Worm (Caenorhabditis elegans) whole organism, early embryonic: Measurements from ENCODE around the gene T28F3.5.

Source experiments
- B0310.2 ChIP-seq: sonication (generic microtip); optimal IDR thresholded peaks from 2 replicates; lab custom pipeline; 2016; ENCODE audit warnings: mild to moderate bottlenecking, missing genetic modification characterization, missing compliant biosample characterization
- F13C5.2 ChIP-seq: sonication (generic microtip); optimal IDR thresholded peaks from 2 replicates; lab custom pipeline; 2017; ENCODE audit warnings: mild to moderate bottlenecking, missing genetic modification characterization, inconsistent platforms, missing compliant biosample characterization
- aly-1 ChIP-seq: sonication (generic microtip); optimal IDR thresholded peaks from 2 replicates; lab custom pipeline; 2016; ENCODE audit warnings: missing genetic modification characterization, missing compliant biosample characterization
- ama-1 ChIP-seq: fragments of 150-350 bp; optimal IDR thresholded peaks from 2 replicates; lab custom pipeline; 2014
- ceh-13 ChIP-seq: fragments of 200-800 bp; sonication (Bioruptor generic); optimal IDR thresholded peaks from 2 replicates; lab custom pipeline; 2018; ENCODE audit warnings: mild to moderate bottlenecking, missing genetic modification characterization, missing compliant biosample characterization
- ceh-36 ChIP-seq: sonication (generic microtip); optimal IDR thresholded peaks from 2 replicates; lab custom pipeline; 2016; ENCODE audit warnings: missing genetic modification characterization, inconsistent platforms, missing compliant biosample characterization
- ets-7 ChIP-seq: sonication (generic microtip); optimal IDR thresholded peaks from 2 replicates; lab custom pipeline; 2016; ENCODE audit warnings: missing genotype, missing genetic modification characterization, missing compliant biosample characterization
- flt-1 ChIP-seq: fragments of 200-800 bp; sonication (Bioruptor generic); IDR thresholded peaks from 2 replicates; pipeline ENCODE4 v1.3.6; 2022; ENCODE audit warnings: missing genetic modification characterization, missing compliant biosample characterization
- hmbx-1 ChIP-seq: sonication (generic microtip); optimal IDR thresholded peaks from 2 replicates; lab custom pipeline; 2016; ENCODE audit warnings: mild to moderate bottlenecking, missing genetic modification characterization, missing compliant biosample characterization
- hmg-4 ChIP-seq: fragments of 200-800 bp; sonication (Bioruptor generic); optimal IDR thresholded peaks from 2 replicates; lab custom pipeline; 2018; ENCODE audit warnings: mild to moderate bottlenecking, missing genetic modification characterization, missing compliant biosample characterization
- hnd-1 ChIP-seq: sonication (generic microtip); optimal IDR thresholded peaks from 2 replicates; lab custom pipeline; 2016; ENCODE audit warnings: missing genetic modification characterization, missing compliant biosample characterization
- pes-1 ChIP-seq: fragments of 200-800 bp; sonication (Bioruptor generic); IDR thresholded peaks from 2 replicates; pipeline ENCODE4 v1.3.6; 2022; ENCODE audit warnings: missing genetic modification reagents, missing genetic modification characterization, missing compliant biosample characterization
- scrt-1 ChIP-seq: fragments of 200-800 bp; sonication (Bioruptor generic); IDR thresholded peaks from 2 replicates; pipeline ENCODE4 v1.3.6; 2022; ENCODE audit warnings: missing genetic modification characterization, missing compliant biosample characterization
- sea-1 ChIP-seq: fragments of 200-800 bp; sonication (Bioruptor generic); conservative IDR thresholded peaks from 2 replicates; pipeline ENCODE4 v1.3.6; 2022; ENCODE audit warnings: missing genetic modification characterization, missing compliant biosample characterization
- tbx-11 ChIP-seq: fragments of 200-800 bp; sonication (Bioruptor generic); IDR thresholded peaks from 2 replicates; pipeline ENCODE4 v1.3.6; 2022; ENCODE audit warnings: missing genetic modification characterization, missing compliant biosample characterization
- tbx-37 ChIP-seq: fragments of 200-800 bp; sonication (Bioruptor generic); conservative IDR thresholded peaks from 2 replicates; pipeline ENCODE4 v1.3.6; 2022; ENCODE audit warnings: missing genetic modification reagents, missing genetic modification characterization, missing compliant biosample characterization
- tra-4 ChIP-seq: sonication (generic microtip); optimal IDR thresholded peaks from 2 replicates; lab custom pipeline; 2017; ENCODE audit warnings: missing genetic modification characterization, missing compliant biosample characterization

The T28F3.5 gene

ce11 chrIV:17267304-17267891, 27.2 kb upstream of the T28F3.5 start:
- TF ChIP-seq tra-4: no peak
- no peak for TF ChIP-seq sea-1
- TF ChIP-seq aly-1: no peak
- TF ChIP-seq ceh-36 (tag; lab: Kevin White, UChicago): peak; percentile 49
- no peak for TF ChIP-seq hnd-1 (tag; lab: Kevin White, UChicago)
- no peak for TF ChIP-seq ceh-13 (GFP tag; lab: Kevin White, UChicago)

ce11 chrIV:17268069-17268468, 26.5 kb upstream of the T28F3.5 start:
- TF ChIP-seq tbx-37 (GFP tag; lab: Robert Waterston, UW) (no peak), tra-4 (no peak), hnd-1 (tag; lab: Kevin White, UChicago) (no peak), ama-1 (lab: Kevin White, UChicago) (no peak), ceh-36 (tag; lab: Kevin White, UChicago) (no peak), ceh-13 (GFP tag; lab: Kevin White, UChicago) (no peak), sea-1 (no peak), ets-7 (tag; lab: Kevin White, UChicago) (no peak), hmg-4 (GFP tag; lab: Kevin White, UChicago) (no peak)

- TF ChIP-seq F13C5.2: peak; percentile 12
- no peak for TF ChIP-seq B0310.2 (tag; lab: Kevin White, UChicago)
- TF ChIP-seq hmg-4 (GFP tag; lab: Kevin White, UChicago): peak; percentile 49
Observed at ce11 chrIV:17268628-17269027, 26.0 kb upstream of the T28F3.5 start.

ce11 chrIV:17269042-17269441, 25.5 kb upstream of the T28F3.5 start, which contains the start of gene atgp-1:
atgp-1 (plus strand) TSS chrIV:17269342.
- TF ChIP-seq ets-7 (tag; lab: Kevin White, UChicago): no peak
- TF ChIP-seq B0310.2 (tag; lab: Kevin White, UChicago): no peak
- TF ChIP-seq sea-1: no peak
- no peak for TF ChIP-seq scrt-1 (GFP tag; lab: Robert Waterston, UW)
- no peak for TF ChIP-seq F13C5.2
- TF ChIP-seq ceh-13 (GFP tag; lab: Kevin White, UChicago): no peak
- no peak for TF ChIP-seq ceh-36 (tag; lab: Kevin White, UChicago)
- TF ChIP-seq hmbx-1 (tag; lab: Kevin White, UChicago): no peak
- TF ChIP-seq tbx-37 (GFP tag; lab: Robert Waterston, UW): no peak
- no peak for TF ChIP-seq flt-1 (GFP tag; lab: Robert Waterston, UW)
- no peak for TF ChIP-seq hmg-4 (GFP tag; lab: Kevin White, UChicago)
- TF ChIP-seq tbx-11 (GFP tag; lab: Robert Waterston, UW): no peak
- no peak for TF ChIP-seq ama-1 (lab: Kevin White, UChicago)
- no peak for TF ChIP-seq pes-1 (GFP tag; lab: Robert Waterston, UW)
- TF ChIP-seq hnd-1 (tag; lab: Kevin White, UChicago): no peak
- no peak for TF ChIP-seq tra-4
- TF ChIP-seq aly-1: no peak

ce11 chrIV:17269702-17270101, 24.9 kb upstream of the T28F3.5 start:
- TF ChIP-seq ceh-36 (tag; lab: Kevin White, UChicago) (peak; percentile 20), tbx-11 (GFP tag; lab: Robert Waterston, UW) (no peak)

ce11 chrIV:17273602-17274110, 20.9 kb upstream of the T28F3.5 start, which contains the start of gene gln-5:
gln-5 (minus strand) TSS chrIV:17273652.
- TF ChIP-seq ceh-36 (tag; lab: Kevin White, UChicago) (no peak), tra-4 (no peak), hmg-4 (GFP tag; lab: Kevin White, UChicago) (no peak), sea-1 (no peak), ets-7 (tag; lab: Kevin White, UChicago) (no peak), hnd-1 (tag; lab: Kevin White, UChicago) (no peak), flt-1 (GFP tag; lab: Robert Waterston, UW) (no peak), hmbx-1 (tag; lab: Kevin White, UChicago) (no peak)

- TF ChIP-seq hmbx-1 (tag; lab: Kevin White, UChicago) (no peak), ceh-13 (GFP tag; lab: Kevin White, UChicago) (no peak), tbx-37 (GFP tag; lab: Robert Waterston, UW) (no peak), aly-1 (no peak), hmg-4 (GFP tag; lab: Kevin White, UChicago) (no peak), ceh-36 (tag; lab: Kevin White, UChicago) (no peak), tra-4 (no peak), B0310.2 (tag; lab: Kevin White, UChicago) (no peak), pes-1 (GFP tag; lab: Robert Waterston, UW) (no peak), ets-7 (tag; lab: Kevin White, UChicago) (no peak), scrt-1 (GFP tag; lab: Robert Waterston, UW) (no peak), sea-1 (no peak), flt-1 (GFP tag; lab: Robert Waterston, UW) (no peak), hnd-1 (tag; lab: Kevin White, UChicago) (no peak), ama-1 (lab: Kevin White, UChicago) (no peak), F13C5.2 (no peak)
Observed at ce11 chrIV:17275281-17275680, 19.3 kb upstream of the T28F3.5 start, which contains the start of gene lhfp-4. lhfp-4 (plus strand) TSS chrIV:17275581.
